Worm (Caenorhabditis elegans): ENCODE results near the gene F25E5.2.

DNA sequence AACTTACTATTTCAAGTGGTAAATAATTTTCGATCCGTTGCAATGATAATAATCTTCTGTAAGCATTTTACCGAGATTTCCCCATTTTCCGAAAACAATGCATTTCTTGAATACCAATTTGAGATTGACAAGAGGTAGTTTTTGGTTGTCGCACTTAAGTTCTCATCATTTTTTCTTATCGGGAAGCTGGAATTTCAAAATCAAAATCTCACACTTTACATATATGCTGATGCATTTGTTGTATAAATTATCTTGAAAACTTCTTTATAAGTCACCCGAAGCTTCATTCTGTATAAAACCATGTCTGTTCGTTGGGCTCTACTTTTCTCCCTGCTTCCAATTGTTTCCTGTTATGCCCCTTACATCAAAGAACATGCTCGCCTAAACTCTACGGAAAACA is 3.7 kb upstream of the F25E5.2 start, which contains the start of gene try-11:
- TF ChIP-seq fos-1 (tag; optimal IDR thresholded peaks at IDR 0.05) (no peak), lin-39 (tag; optimal IDR thresholded peaks at IDR 0.05) (no peak), mdl-1 (tag; optimal IDR thresholded peaks at IDR 0.05) (no peak), C34F6.9 (tag; optimal IDR thresholded peaks at IDR 0.05) (no peak), unc-55 (GFP tag; optimal IDR thresholded peaks at IDR 0.05) (no peak), nhr-25 (tag; optimal IDR thresholded peaks at IDR 0.05) (no peak), R02D3.7 (tag; optimal IDR thresholded peaks at IDR 0.05) (no peak), crh-2 (tag; optimal IDR thresholded peaks at IDR 0.05) (no peak)

Measured in whole organism, L2 larva.